Fruit fly (Drosophila melanogaster) whole organism, prepupa: ENCODE results near the gene fan.
A peak's percentile ranks its signal among the peaks of the same experiment; 100 is the strongest.

Source experiments
- CG10631 ChIP-seq: fragments of 200-800 bp; sonication (Bioruptor generic); optimal IDR thresholded peaks from 2 replicates; lab custom pipeline; 2016; ENCODE audit warnings: missing biosample characterization, missing genetic modification characterization
- CG32006 ChIP-seq: fragments of 200-800 bp; sonication (Bioruptor generic); optimal IDR thresholded peaks from 3 replicates; lab custom pipeline; 2017; ENCODE audit warnings: missing biosample characterization, mild to moderate bottlenecking, missing genetic modification characterization
- OdsH ChIP-seq: fragments of 200-800 bp; sonication (Bioruptor generic); optimal IDR thresholded peaks from 3 replicates; lab custom pipeline; 2016; ENCODE audit warnings: missing biosample characterization, missing genetic modification characterization
- dac ChIP-seq: fragments of 200-800 bp; sonication (Bioruptor generic); optimal IDR thresholded peaks from 2 replicates; lab custom pipeline; 2017; ENCODE audit warnings: missing biosample characterization, mild to moderate bottlenecking, missing genetic modification characterization
- pdm3 ChIP-seq: fragments of 200-800 bp; sonication (Bioruptor generic); optimal IDR thresholded peaks from 3 replicates; lab custom pipeline; 2016; ENCODE audit warnings: missing biosample characterization, missing genetic modification characterization

dm6 chr3L:8063214-8064156 lies 45.4 kb upstream of the fan start, which contains the start of gene Sarm:
- TF ChIP-seq CG32006 (GFP tag; lab: Kevin White, UChicago) (peak; percentile 68), pdm3 (GFP tag; lab: Kevin White, UChicago) (peak; percentile 63), CG10631 (GFP tag; lab: Kevin White, UChicago) (peak; percentile 43), dac (no peak), OdsH (GFP tag; lab: Kevin White, UChicago) (peak; percentile 38)
